Worm (Caenorhabditis elegans) whole organism, midembryonic: Measurements from ENCODE around the gene sym-1.

ENCODE experiments used
- T22C8.4 ChIP-seq: fragments of 200-800 bp; sonication (Bioruptor generic); IDR thresholded peaks from 2 replicates; pipeline ENCODE4 v1.3.6; 2022; ENCODE audit warnings: missing genetic modification characterization, missing compliant biosample characterization
- cog-1 ChIP-seq: sonication (generic microtip); optimal IDR thresholded peaks from 2 replicates; lab custom pipeline; 2016; ENCODE audit warnings: missing genetic modification characterization, missing compliant biosample characterization
- flt-1 ChIP-seq: fragments of 200-800 bp; sonication (Bioruptor generic); IDR thresholded peaks from 2 replicates; pipeline ENCODE4 v1.3.6; 2022; ENCODE audit warnings: missing genetic modification characterization, missing compliant biosample characterization
- klf-2 ChIP-seq: fragments of 200-800 bp; sonication (Bioruptor generic); conservative IDR thresholded peaks from 2 replicates; pipeline ENCODE4 v1.3.6; 2022; ENCODE audit warnings: missing genetic modification reagents, missing genetic modification characterization, missing compliant biosample characterization
- med-1 ChIP-seq: sonication (generic microtip); optimal IDR thresholded peaks from 2 replicates; lab custom pipeline; 2017; ENCODE audit warnings: missing genetic modification characterization, mild to moderate bottlenecking, missing compliant biosample characterization, antibody characterized with exemption, missing genetic modification reagents; ENCODE audit not compliant: insufficient read depth
- ref-1 ChIP-seq: fragments of 200-800 bp; sonication (Bioruptor generic); conservative IDR thresholded peaks from 2 replicates; pipeline ENCODE4 v1.3.6; 2022; ENCODE audit warnings: missing genetic modification reagents, missing genetic modification characterization, missing compliant biosample characterization
- tab-1 ChIP-seq: fragments of 200-800 bp; sonication (Bioruptor generic); IDR thresholded peaks from 2 replicates; pipeline ENCODE4 v1.3.6; 2022; ENCODE audit warnings: missing genetic modification characterization, missing compliant biosample characterization
- ztf-23 ChIP-seq: fragments of 200-800 bp; sonication (Bioruptor generic); IDR thresholded peaks from 2 replicates; pipeline ENCODE4 v1.3.6; 2022; ENCODE audit warnings: missing genetic modification reagents, missing genetic modification characterization, missing compliant biosample characterization
- ztf-29 ChIP-seq: fragments of 200-800 bp; sonication (Bioruptor generic); IDR thresholded peaks from 2 replicates; pipeline ENCODE4 v1.3.6; 2022; ENCODE audit warnings: missing genetic modification reagents, missing genetic modification characterization, missing compliant biosample characterization

Gene sym-1

DNA sequence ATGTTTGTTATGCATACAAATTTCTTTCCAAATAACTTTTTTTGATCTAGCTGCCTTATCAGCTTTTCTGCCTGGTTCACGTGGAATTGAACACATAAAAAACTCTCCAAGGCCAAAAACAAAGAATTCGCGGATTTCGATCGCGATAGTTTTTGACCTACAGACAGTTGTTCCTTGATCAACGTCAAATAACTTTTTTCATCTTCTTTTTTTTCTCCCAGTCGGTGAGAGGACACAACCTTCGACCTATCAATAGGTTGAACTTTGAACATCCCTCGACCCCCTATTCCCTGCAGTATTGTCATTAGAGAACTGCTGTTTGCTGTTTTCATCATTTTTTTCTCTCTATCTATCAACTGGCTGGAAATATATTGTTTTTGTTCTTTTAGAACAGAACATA is 17.6 kb upstream of the sym-1 start:
- TF ChIP-seq flt-1 (no peak), ztf-23 (GFP tag; lab: Robert Waterston, UW) (no peak), med-1 (no peak), ref-1 (GFP tag; lab: Robert Waterston, UW) (no peak), cog-1 (tag; lab: Kevin White, UChicago) (no peak), klf-2 (GFP tag; lab: Robert Waterston, UW) (no peak), tab-1 (GFP tag; lab: Robert Waterston, UW) (no peak), ztf-29 (GFP tag; lab: Robert Waterston, UW) (no peak), T22C8.4 (GFP tag; lab: Robert Waterston, UW) (no peak)

DNA sequence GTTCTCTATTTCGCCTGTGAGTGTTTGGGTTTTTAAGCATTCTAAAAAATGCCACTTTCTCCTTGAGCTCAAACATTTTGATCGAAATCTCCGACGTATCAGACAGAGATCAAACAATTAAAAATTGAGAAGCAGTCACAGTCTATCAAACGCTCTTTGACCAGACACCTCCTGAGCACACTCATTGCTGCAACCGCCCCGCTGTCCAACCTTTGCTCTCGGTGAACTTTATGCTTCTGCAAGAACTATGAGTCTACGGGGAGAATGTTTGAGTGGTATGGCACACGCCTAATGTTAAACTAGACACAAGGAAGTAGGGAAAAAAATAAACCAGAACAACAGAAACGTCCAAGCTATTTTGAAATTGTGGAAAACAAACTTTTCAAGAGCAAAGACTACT is 16.2 kb upstream of the sym-1 start:
- TF ChIP-seq flt-1, result no peak
- no peak for TF ChIP-seq T22C8.4 (GFP tag; lab: Robert Waterston, UW)
- no peak for TF ChIP-seq ztf-29 (GFP tag; lab: Robert Waterston, UW)

DNA sequence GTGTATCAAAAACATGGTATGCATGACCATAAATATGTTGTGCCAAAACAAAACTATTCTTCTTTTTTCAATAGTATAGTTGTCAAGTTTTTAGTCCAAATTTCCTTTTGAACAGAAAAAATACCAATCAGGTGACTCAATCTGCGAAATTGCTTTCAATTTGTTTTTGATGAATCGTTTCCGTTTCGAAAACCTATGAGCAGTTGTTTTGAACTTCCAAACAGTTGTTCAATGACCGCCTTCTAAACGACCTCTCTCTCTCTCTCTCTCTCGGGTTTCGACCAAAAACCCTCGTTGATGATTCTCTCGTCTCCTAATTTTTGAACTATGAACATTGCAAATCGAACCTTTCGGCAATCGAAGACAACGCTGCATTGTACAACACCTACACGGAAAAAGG is 15.4 kb upstream of the sym-1 start:
- TF ChIP-seq klf-2 (GFP tag; lab: Robert Waterston, UW), result no peak

DNA sequence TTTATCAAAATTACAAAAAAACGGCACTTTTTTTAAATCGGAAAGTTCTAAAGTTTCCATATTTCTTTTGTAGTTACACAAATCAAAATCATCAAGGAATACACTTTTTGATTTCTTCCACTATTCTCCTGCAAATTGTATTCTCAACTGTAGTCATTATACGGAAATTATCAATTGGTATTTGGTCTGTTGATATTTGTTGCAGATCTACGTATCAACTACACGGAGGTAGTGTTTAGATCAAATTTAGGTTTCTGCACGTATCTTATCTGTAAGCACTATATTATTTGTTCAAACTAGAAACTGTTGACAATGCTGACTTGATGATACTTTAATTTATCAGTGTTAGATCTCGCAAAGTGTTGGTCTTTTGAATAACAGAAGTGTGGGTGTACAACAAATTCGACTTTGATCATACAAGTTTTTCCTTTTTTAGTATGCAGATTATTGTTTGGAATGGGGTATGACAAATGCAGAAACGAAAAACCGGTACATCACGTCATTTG is 13.1 kb upstream of the sym-1 start:
- no peak for TF ChIP-seq med-1
- no peak for TF ChIP-seq flt-1
- TF ChIP-seq ztf-23 (GFP tag; lab: Robert Waterston, UW), result no peak
- no peak for TF ChIP-seq ref-1 (GFP tag; lab: Robert Waterston, UW)
- no peak for TF ChIP-seq klf-2 (GFP tag; lab: Robert Waterston, UW)
- TF ChIP-seq cog-1 (tag; lab: Kevin White, UChicago), result no peak
- no peak for TF ChIP-seq ztf-29 (GFP tag; lab: Robert Waterston, UW)

DNA sequence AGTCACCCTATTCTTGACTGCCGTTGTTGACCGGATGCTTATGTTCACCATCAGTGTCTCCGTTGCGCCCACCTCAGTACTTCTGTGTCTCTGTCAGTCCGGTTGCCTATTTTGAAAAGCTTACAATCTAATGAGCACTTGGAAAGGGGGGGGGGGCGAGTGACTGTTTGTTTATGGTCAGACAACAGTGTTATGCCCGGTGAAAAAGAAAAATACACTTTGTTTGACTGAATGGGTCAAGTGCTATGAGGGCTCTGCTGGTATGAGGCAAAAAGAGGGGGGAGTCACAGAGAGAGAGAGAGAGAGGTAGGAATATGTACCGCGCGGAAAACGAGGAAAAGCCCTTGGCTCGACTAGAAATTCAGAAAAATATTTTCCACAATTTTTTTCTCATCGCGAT is 10.1 kb upstream of the sym-1 start:
- TF ChIP-seq cog-1 (tag; lab: Kevin White, UChicago), result no peak

DNA sequence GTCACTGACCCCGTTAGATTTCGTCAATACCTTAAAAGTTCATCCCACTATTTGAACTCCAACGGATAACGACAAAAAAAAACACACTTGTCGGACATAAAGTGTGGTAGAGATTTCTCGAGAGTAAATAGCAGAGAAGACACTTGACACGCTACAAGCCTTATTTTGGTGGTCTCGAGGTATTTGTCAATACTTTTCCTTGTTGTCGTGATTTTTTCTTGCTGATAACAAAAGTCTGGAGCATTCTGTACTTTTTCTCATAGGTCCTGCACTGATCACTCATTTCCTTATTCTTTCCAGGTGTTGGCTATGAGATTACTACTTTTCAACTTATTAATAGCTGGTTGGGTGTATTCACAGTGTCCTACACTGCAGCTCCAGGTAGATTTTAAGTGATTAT is 9.0 kb upstream of the sym-1 start, which contains the start of gene lron-1:
lron-1 (plus strand) TSS at position 301 of the 400 bp plus-strand sequence.
- no peak for TF ChIP-seq T22C8.4 (GFP tag; lab: Robert Waterston, UW)
- no peak for TF ChIP-seq tab-1 (GFP tag; lab: Robert Waterston, UW)
- no peak for TF ChIP-seq cog-1 (tag; lab: Kevin White, UChicago)
- no peak for TF ChIP-seq ztf-23 (GFP tag; lab: Robert Waterston, UW)
- TF ChIP-seq med-1, result no peak
- TF ChIP-seq ref-1 (GFP tag; lab: Robert Waterston, UW), result no peak
- no peak for TF ChIP-seq klf-2 (GFP tag; lab: Robert Waterston, UW)
- TF ChIP-seq flt-1, result no peak
- TF ChIP-seq ztf-29 (GFP tag; lab: Robert Waterston, UW), result no peak

DNA sequence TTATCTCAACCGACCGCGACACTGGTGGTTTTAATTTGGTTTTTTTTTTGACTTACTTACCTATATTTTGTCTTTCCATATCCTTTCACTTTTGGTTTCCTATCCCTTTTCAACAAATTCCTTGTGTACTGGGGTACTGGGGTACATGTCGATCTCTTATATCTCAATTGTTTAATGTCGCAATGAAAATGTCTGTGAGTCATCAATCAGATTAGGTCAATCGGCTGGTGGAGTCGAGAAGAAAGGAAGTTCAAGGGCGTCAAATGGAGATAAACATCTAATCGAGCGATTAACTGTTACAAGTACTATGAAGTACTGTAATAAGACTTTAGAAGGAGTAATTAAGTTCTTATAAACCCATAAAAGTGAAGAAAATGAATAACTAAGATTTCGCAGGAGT is 5.5 kb upstream of the sym-1 start:
- TF ChIP-seq tab-1 (GFP tag; lab: Robert Waterston, UW), result no peak

DNA sequence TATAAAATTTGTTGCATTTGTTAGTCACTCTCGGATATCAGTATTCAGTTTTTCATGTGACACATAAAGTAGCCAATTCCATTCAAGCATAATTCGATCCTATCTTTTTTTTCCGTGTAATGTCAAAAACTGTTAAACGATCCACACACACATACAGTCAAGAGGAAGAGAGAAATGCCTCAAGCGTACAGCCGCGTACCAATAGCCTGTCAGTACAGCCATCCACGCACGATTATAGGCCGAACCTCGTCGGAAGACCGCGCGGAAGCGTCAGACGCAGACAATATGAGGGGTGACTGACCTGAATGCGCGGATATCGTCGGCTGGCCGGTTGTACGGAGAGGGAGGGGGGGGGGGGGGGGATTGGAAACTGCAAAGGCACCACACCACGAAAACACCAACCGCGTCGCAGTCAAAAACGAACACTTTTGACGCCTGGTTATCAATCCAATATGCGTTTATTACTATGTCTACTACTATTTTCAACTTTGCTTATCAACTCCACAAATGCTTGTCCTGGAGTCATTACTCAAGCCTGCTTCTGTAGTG is 3.8 kb upstream of the sym-1 start, which contains the start of gene let-4:
let-4 (plus strand) TSS at position 357 of the 549 bp plus-strand sequence.
- TF ChIP-seq ref-1 (GFP tag; lab: Robert Waterston, UW) (no peak), cog-1 (tag; lab: Kevin White, UChicago) (no peak), flt-1 (peak; percentile 10; the same call in 1 of the 2 replicates), ztf-23 (GFP tag; lab: Robert Waterston, UW) (no peak), med-1 (no peak), klf-2 (GFP tag; lab: Robert Waterston, UW) (no peak), tab-1 (GFP tag; lab: Robert Waterston, UW) (0 out of 2 replicates have a peak, but pooled peaks have one; percentile 35), ztf-29 (GFP tag; lab: Robert Waterston, UW) (no peak), T22C8.4 (GFP tag; lab: Robert Waterston, UW) (no peak)

DNA sequence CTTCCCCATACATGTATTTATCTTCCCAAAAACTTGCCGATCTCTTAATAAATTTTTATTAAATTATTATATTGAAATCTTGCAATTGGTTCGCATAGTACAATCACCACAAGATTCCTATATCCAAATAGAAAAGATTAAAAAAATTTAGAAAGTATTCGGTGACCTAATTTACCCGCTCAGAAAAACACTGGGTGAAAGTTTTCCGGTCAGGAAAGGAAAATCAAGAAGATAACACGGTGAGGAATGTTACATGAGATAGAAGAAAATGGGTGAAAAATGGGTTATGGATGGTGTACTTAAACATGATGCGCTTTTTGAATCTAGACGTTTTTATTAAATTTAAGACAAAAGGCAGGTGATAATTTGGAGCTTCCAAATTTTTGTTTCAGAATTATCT is 569 bp upstream of the sym-1 start:
- no peak for TF ChIP-seq med-1
- no peak for TF ChIP-seq cog-1 (tag; lab: Kevin White, UChicago)
- no peak for TF ChIP-seq tab-1 (GFP tag; lab: Robert Waterston, UW)
- TF ChIP-seq ztf-23 (GFP tag; lab: Robert Waterston, UW), result no peak
- TF ChIP-seq ztf-29 (GFP tag; lab: Robert Waterston, UW), result no peak
- TF ChIP-seq klf-2 (GFP tag; lab: Robert Waterston, UW), result no peak
- no peak for TF ChIP-seq flt-1
- no peak for TF ChIP-seq ref-1 (GFP tag; lab: Robert Waterston, UW)
- no peak for TF ChIP-seq T22C8.4 (GFP tag; lab: Robert Waterston, UW)

DNA sequence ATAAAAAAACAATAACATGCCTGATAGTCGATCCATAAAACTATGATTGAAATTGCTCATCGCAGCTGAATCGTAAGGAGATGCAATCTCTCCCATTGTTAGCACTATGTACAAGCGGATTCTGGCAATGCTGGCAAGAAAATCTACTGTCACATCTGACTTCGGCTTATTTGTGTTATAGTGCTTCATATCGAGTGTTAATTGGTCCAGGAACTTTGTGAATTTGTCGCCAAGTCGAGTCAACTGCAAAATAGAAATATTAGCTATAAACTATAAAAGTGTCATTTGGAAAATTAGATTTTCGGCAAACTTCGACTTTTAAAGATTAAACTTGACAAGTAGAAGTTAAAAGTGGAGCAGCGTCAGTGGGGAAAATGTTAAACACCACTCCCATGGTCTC is 2.9 kb downstream of the sym-1 start:
- TF ChIP-seq tab-1 (GFP tag; lab: Robert Waterston, UW) (no peak), ref-1 (GFP tag; lab: Robert Waterston, UW) (no peak), med-1 (no peak), ztf-23 (GFP tag; lab: Robert Waterston, UW) (no peak), flt-1 (no peak), T22C8.4 (GFP tag; lab: Robert Waterston, UW) (no peak), cog-1 (tag; lab: Kevin White, UChicago) (no peak), klf-2 (GFP tag; lab: Robert Waterston, UW) (no peak), ztf-29 (GFP tag; lab: Robert Waterston, UW) (no peak)
